Fruit fly (Drosophila melanogaster) whole organism, wandering third instar larva: Measurements from ENCODE around the gene SclA.

Experiments used
- Abd-B ChIP-seq: fragments of >200 bp; optimal IDR thresholded peaks from 2 replicates; lab custom pipeline; 2017; ENCODE audit warnings: missing biosample characterization, missing genetic modification characterization
- CG32264 ChIP-seq: fragments of 200-800 bp; sonication (Bioruptor generic); optimal IDR thresholded peaks from 2 replicates; lab custom pipeline; 2016; ENCODE audit warnings: missing biosample characterization, missing genetic modification characterization
- CG9705 ChIP-seq: fragments of 200-800 bp; sonication (Bioruptor generic); optimal IDR thresholded peaks from 2 replicates; lab custom pipeline; 2018; ENCODE audit warnings: missing biosample characterization, mild to moderate bottlenecking, missing genetic modification characterization
- Dfd ChIP-seq: fragments of >200 bp; optimal IDR thresholded peaks from 2 replicates; lab custom pipeline; 2017; ENCODE audit warnings: missing biosample characterization, missing genetic modification characterization
- Dif ChIP-seq: fragments of 200-275, 200-300 bp; sonication (Bioruptor generic); optimal IDR thresholded peaks from 2 replicates; lab custom pipeline; 2018; ENCODE audit warnings: missing biosample characterization, missing genetic modification characterization; ENCODE audit not compliant: partially characterized antibody
- HLH106 ChIP-seq: fragments of 200-800 bp; optimal IDR thresholded peaks from 3 replicates; lab custom pipeline; 2019; ENCODE audit warnings: missing biosample characterization, mild to moderate bottlenecking, missing genetic modification characterization, moderate library complexity
- Hnf4 ChIP-seq: fragments of 200-800 bp; sonication (Bioruptor generic); optimal IDR thresholded peaks from 2 replicates; lab custom pipeline; 2016; ENCODE audit warnings: missing biosample characterization, mild to moderate bottlenecking, missing genetic modification characterization
- Hr78 ChIP-seq: fragments of >200 bp; optimal IDR thresholded peaks from 2 replicates; lab custom pipeline; 2017; ENCODE audit warnings: missing biosample characterization, missing genetic modification characterization
- Jra ChIP-seq: sonication (Bioruptor generic); optimal IDR thresholded peaks from 2 replicates; lab custom pipeline; 2016; ENCODE audit warnings: missing biosample characterization, missing genetic modification characterization
- N ChIP-seq: fragments of >200 bp; optimal IDR thresholded peaks from 2 replicates; lab custom pipeline; 2018; ENCODE audit warnings: missing biosample characterization, missing external identifiers, missing genetic modification characterization
- OdsH ChIP-seq: fragments of 200-800 bp; sonication (Bioruptor generic); optimal IDR thresholded peaks from 2 replicates; lab custom pipeline; 2016; ENCODE audit warnings: missing biosample characterization, mild to moderate bottlenecking, missing genetic modification characterization
- Rel ChIP-seq, 2 experiments: fragments of 200-800 bp; sonication (Bioruptor generic) in 1 of 2; optimal IDR thresholded peaks; 2 replicates in 1 of 2; 3 replicates in 1 of 2; lab custom pipeline; 2016 to 2019; ENCODE audit warnings: mild to moderate bottlenecking in 2 of 2, missing biosample characterization in 2 of 2, missing genetic modification characterization in 2 of 2, moderate library complexity in 1 of 2
- Sp1 ChIP-seq: fragments of 200-800 bp; sonication (Bioruptor generic); optimal IDR thresholded peaks from 3 replicates; lab custom pipeline; 2019; ENCODE audit warnings: missing biosample characterization, mild to moderate bottlenecking, missing genetic modification characterization, moderate library complexity
- Vsx2 ChIP-seq: fragments of 200-300, 225-300 bp; sonication (Bioruptor generic); optimal IDR thresholded peaks from 2 replicates; lab custom pipeline; 2018; ENCODE audit warnings: missing biosample characterization, missing genetic modification characterization; ENCODE audit not compliant: partially characterized antibody
- br ChIP-seq: fragments of 200-800 bp; sonication (Bioruptor generic); optimal IDR thresholded peaks from 2 replicates; lab custom pipeline; 2016; ENCODE audit warnings: missing biosample characterization, missing genetic modification characterization
- brk ChIP-seq: fragments of 200-800 bp; sonication (Bioruptor generic); optimal IDR thresholded peaks from 2 replicates; lab custom pipeline; 2016; ENCODE audit warnings: missing biosample characterization, mild to moderate bottlenecking, missing genetic modification characterization
- dmrt93B ChIP-seq: fragments of 200-800 bp; sonication (Bioruptor generic); optimal IDR thresholded peaks from 2 replicates; lab custom pipeline; 2018; ENCODE audit warnings: missing biosample characterization, mild to moderate bottlenecking, missing genetic modification characterization
- dsf ChIP-seq: sonication (Bioruptor generic); optimal IDR thresholded peaks from 2 replicates; lab custom pipeline; 2016; ENCODE audit warnings: missing biosample characterization, missing genetic modification characterization, borderline replicate concordance
- ey ChIP-seq: fragments of 200-800 bp; sonication (Bioruptor generic); optimal IDR thresholded peaks from 2 replicates; lab custom pipeline; 2016; ENCODE audit warnings: missing biosample characterization, missing genetic modification characterization
- foxo ChIP-seq, 2 experiments: fragments of 200-800 bp; sonication (Bioruptor generic); optimal IDR thresholded peaks; 2 replicates in 1 of 2; 3 replicates in 1 of 2; lab custom pipeline; 2016 to 2017; ENCODE audit warnings: missing biosample characterization in 2 of 2, missing genetic modification characterization in 2 of 2
- h ChIP-seq: fragments of 200-800 bp; sonication (Bioruptor generic); optimal IDR thresholded peaks from 3 replicates; lab custom pipeline; 2016; ENCODE audit warnings: missing biosample characterization, mild to moderate bottlenecking, missing genetic modification characterization
- jim ChIP-seq: fragments of 175-275, 200-325 bp; sonication (Bioruptor generic); optimal IDR thresholded peaks from 2 replicates; lab custom pipeline; 2016; ENCODE audit warnings: missing biosample characterization, mild to moderate bottlenecking, missing genetic modification characterization
- pan ChIP-seq: fragments of >200 bp; optimal IDR thresholded peaks from 2 replicates; lab custom pipeline; 2017
- rgr ChIP-seq: fragments of 200-800 bp; sonication (Bioruptor generic); optimal IDR thresholded peaks from 3 replicates; lab custom pipeline; 2016; ENCODE audit warnings: missing biosample characterization, mild to moderate bottlenecking, missing genetic modification characterization
- usp ChIP-seq: fragments of >200 bp; optimal IDR thresholded peaks from 2 replicates; lab custom pipeline; 2017; ENCODE audit warnings: missing biosample characterization, missing genetic modification characterization
- woc ChIP-seq: sonication (Bioruptor generic); optimal IDR thresholded peaks from 2 replicates; lab custom pipeline; 2016; ENCODE audit warnings: missing biosample characterization, mild to moderate bottlenecking, missing genetic modification characterization

Gene SclA

DNA sequence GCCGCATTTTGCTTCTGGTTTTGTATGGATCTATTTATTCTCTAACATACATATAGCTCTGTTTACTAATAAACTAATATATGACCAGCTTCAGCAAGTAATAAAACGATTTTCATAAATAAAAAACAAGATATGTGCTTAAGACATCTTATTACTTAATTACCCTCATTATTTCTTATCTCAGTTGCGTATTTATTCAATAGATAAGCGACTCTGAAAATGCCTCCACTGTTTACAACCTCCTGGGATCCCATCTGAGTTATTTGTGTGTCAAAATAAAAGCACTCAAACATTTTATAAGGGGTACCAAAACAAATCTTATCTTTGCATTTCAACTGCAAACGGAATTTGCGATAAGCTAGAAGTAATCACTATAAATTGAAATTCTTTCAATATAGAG is 18.1 kb upstream of the SclA start:
- TF ChIP-seq Rel (GFP tag; optimal IDR thresholded peaks at IDR 0.05; lab: Kevin White, UChicago), result no peak
- peak; percentile 37 for TF ChIP-seq Rel (tag; optimal IDR thresholded peaks at IDR 0.05; lab: Kevin White, UChicago)
- no peak for TF ChIP-seq brk (GFP tag; lab: Kevin White, UChicago)
- peak; percentile 19 for TF ChIP-seq HLH106 (tag; lab: Kevin White, UChicago)
- TF ChIP-seq Jra (GFP tag; lab: Kevin White, UChicago), result no peak
- peak; percentile 15 for TF ChIP-seq rgr (GFP tag; lab: Kevin White, UChicago)
- TF ChIP-seq CG9705 (GFP tag; lab: Kevin White, UChicago), result peak; percentile 8
- TF ChIP-seq Sp1, result peak; percentile 79

DNA sequence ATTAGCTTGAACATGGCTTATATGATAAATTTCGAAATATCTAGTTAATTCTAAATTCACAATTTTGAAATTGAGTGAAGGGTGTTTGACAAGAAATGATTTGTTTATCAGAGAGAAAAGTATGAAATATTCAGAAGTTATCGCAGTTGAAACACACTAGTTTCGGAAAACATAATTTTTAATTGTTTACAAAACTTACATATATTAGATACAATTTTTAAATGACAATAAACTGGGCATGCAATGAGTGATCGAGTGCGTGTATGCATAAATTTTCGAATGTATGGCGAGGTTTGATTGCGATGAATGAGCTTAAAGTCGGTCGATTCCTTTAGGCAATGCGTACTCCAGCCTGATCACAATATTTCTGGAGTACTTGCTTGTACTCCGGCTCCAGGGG is 16.8 kb upstream of the SclA start, which contains the start of gene CG13280:
CG13280 (minus strand) TSS at position 101 of the 400 bp plus-strand sequence.
- TF ChIP-seq Dif (GFP tag; lab: Kevin White, UChicago) (no peak), dsf (no peak), br (GFP tag; lab: Kevin White, UChicago) (no peak), Rel (GFP tag; optimal IDR thresholded peaks at IDR 0.05; lab: Kevin White, UChicago) (no peak), Rel (tag; optimal IDR thresholded peaks at IDR 0.05; lab: Kevin White, UChicago) (no peak), brk (GFP tag; lab: Kevin White, UChicago) (no peak), jim (no peak), h (GFP tag; lab: Kevin White, UChicago) (no peak), HLH106 (tag; lab: Kevin White, UChicago) (no peak), N (no peak), ey (GFP tag; lab: Kevin White, UChicago) (no peak)

- no peak for TF ChIP-seq Abd-B (GFP tag; lab: Kevin White, UChicago)
- TF ChIP-seq woc (GFP tag; lab: Kevin White, UChicago), result peak; percentile 24
- peak; percentile 72 for TF ChIP-seq N
Measured at dm6 chr2L:16824905-16825333, 12.9 kb upstream of the SclA start, which contains the start of gene Cse1. Cse1 (minus strand) TSS chr2L:16825207.

- TF ChIP-seq h (GFP tag; lab: Kevin White, UChicago), result peak; percentile 16
- no peak for TF ChIP-seq pan (lab: Kevin White, UChicago)
- peak; percentile 52 for TF ChIP-seq N
Measured at dm6 chr2L:16826872-16827506, 10.8 kb upstream of the SclA start, which contains the start of gene AspRS-m. AspRS-m (plus strand) TSS chr2L:16827078.

dm6 chr2L:16834402-16834801 is 3.4 kb upstream of the SclA start, which contains the start of gene CG13282:
CG13282 (minus strand) TSS chr2L:16834502.
- TF ChIP-seq foxo (GFP tag; optimal IDR thresholded peaks at IDR 0.05; lab: Kevin White, UChicago) (no peak), Dfd (GFP tag; lab: Kevin White, UChicago) (no peak), jim (no peak), CG32264 (GFP tag; lab: Kevin White, UChicago) (no peak), usp (no peak)

DNA sequence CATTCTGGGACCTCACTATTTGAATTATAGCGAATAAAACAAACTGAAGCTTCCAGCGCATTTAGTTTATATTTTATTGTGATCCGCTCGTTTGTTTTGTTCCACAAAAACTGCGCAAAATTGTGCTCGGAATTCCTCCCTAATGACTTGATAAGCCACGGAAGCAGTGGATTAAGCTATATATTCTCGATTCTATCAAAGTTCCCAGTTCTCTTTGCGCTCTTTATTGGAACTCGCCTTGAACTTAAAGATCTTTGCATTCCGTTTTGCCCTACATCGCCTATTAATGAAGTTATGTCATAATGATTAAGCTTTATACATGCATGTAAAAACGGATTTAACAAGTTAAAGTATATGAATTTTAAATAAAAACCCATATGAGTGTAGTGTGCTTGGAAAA is 614 bp upstream of the SclA start, which contains the start of gene Nepl9:
Nepl9 (minus strand) TSS at position 101 of the 400 bp plus-strand sequence.
- TF ChIP-seq h (GFP tag; lab: Kevin White, UChicago) (no peak), brk (GFP tag; lab: Kevin White, UChicago) (no peak), Rel (GFP tag; optimal IDR thresholded peaks at IDR 0.05; lab: Kevin White, UChicago) (no peak), Rel (tag; optimal IDR thresholded peaks at IDR 0.05; lab: Kevin White, UChicago) (no peak), Vsx2 (GFP tag; lab: Kevin White, UChicago) (no peak), pan (lab: Kevin White, UChicago) (no peak), dsf (no peak)

DNA sequence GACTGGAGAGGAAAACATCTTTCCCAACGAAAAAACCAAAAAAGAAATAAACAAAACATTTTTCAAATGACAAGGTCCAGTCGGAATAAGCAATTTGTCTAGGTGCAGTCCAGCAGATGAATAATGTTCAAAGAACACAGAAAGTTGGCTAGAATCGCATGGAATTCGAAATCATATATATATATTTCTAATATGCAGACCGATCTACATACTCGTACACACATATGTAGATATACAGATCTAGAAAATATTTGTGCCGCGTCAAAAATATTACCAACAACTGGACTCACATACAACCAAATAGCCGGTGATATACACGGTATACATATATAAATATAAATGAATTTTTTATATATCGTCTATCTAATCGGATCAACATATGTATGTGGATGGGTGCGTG is 1.9 kb downstream of the SclA start:
- TF ChIP-seq Hr78 (GFP tag; lab: Kevin White, UChicago) (no peak), Rel (GFP tag; optimal IDR thresholded peaks at IDR 0.05; lab: Kevin White, UChicago) (no peak), Rel (tag; optimal IDR thresholded peaks at IDR 0.05; lab: Kevin White, UChicago) (no peak), ey (GFP tag; lab: Kevin White, UChicago) (no peak), OdsH (no peak), Hnf4 (GFP tag; lab: Kevin White, UChicago) (no peak), pan (lab: Kevin White, UChicago) (no peak), br (GFP tag; lab: Kevin White, UChicago) (no peak), N (no peak), dsf (no peak), jim (no peak), dmrt93B (GFP tag; lab: Kevin White, UChicago) (no peak)
- TF ChIP-seq, all 38 proteins: peak for 0
